Worm (Caenorhabditis elegans): ENCODE results near the gene F32A5.8.

ce11 chrII:7230684-7231083 is 25.2 kb upstream of the F32A5.8 start:
- no peak for TF ChIP-seq nhr-28 (tag; optimal IDR thresholded peaks at IDR 0.05)
- peak; percentile 44 for TF ChIP-seq tbx-2 (tag; optimal IDR thresholded peaks at IDR 0.05)
- TF ChIP-seq nhr-11 (tag; optimal IDR thresholded peaks at IDR 0.05), result no peak
- no peak for TF ChIP-seq nhr-237 (tag; optimal IDR thresholded peaks at IDR 0.05)
- no peak for TF ChIP-seq nhr-77 (tag; optimal IDR thresholded peaks at IDR 0.05)
